Worm (Caenorhabditis elegans) whole organism, midembryonic: Measurements from ENCODE around the gene C08E8.9.

Source experiments
- T22C8.4 ChIP-seq: fragments of 200-800 bp; sonication (Bioruptor generic); IDR thresholded peaks from 2 replicates; pipeline ENCODE4 v1.3.6; 2022; ENCODE audit warnings: missing genetic modification characterization, missing compliant biosample characterization
- cog-1 ChIP-seq: sonication (generic microtip); optimal IDR thresholded peaks from 2 replicates; lab custom pipeline; 2016; ENCODE audit warnings: missing genetic modification characterization, missing compliant biosample characterization
- flt-1 ChIP-seq: fragments of 200-800 bp; sonication (Bioruptor generic); IDR thresholded peaks from 2 replicates; pipeline ENCODE4 v1.3.6; 2022; ENCODE audit warnings: missing genetic modification characterization, missing compliant biosample characterization
- klf-2 ChIP-seq: fragments of 200-800 bp; sonication (Bioruptor generic); conservative IDR thresholded peaks from 2 replicates; pipeline ENCODE4 v1.3.6; 2022; ENCODE audit warnings: missing genetic modification reagents, missing genetic modification characterization, missing compliant biosample characterization
- med-1 ChIP-seq: sonication (generic microtip); optimal IDR thresholded peaks from 2 replicates; lab custom pipeline; 2017; ENCODE audit warnings: missing genetic modification characterization, mild to moderate bottlenecking, missing compliant biosample characterization, antibody characterized with exemption, missing genetic modification reagents; ENCODE audit not compliant: insufficient read depth
- tab-1 ChIP-seq: fragments of 200-800 bp; sonication (Bioruptor generic); IDR thresholded peaks from 2 replicates; pipeline ENCODE4 v1.3.6; 2022; ENCODE audit warnings: missing genetic modification characterization, missing compliant biosample characterization
- ztf-23 ChIP-seq: fragments of 200-800 bp; sonication (Bioruptor generic); IDR thresholded peaks from 2 replicates; pipeline ENCODE4 v1.3.6; 2022; ENCODE audit warnings: missing genetic modification reagents, missing genetic modification characterization, missing compliant biosample characterization
- ztf-29 ChIP-seq: fragments of 200-800 bp; sonication (Bioruptor generic); IDR thresholded peaks from 2 replicates; pipeline ENCODE4 v1.3.6; 2022; ENCODE audit warnings: missing genetic modification reagents, missing genetic modification characterization, missing compliant biosample characterization

ce11 chrV:18402743-18403142 lies 38.1 kb downstream of the C08E8.9 start:
- TF ChIP-seq T22C8.4 (GFP tag; lab: Robert Waterston, UW) (no peak), med-1 (no peak), flt-1 (no peak), klf-2 (GFP tag; lab: Robert Waterston, UW) (no peak), ztf-29 (no peak), tab-1 (GFP tag; lab: Robert Waterston, UW) (no peak), ztf-23 (GFP tag; lab: Robert Waterston, UW) (no peak), cog-1 (tag; lab: Kevin White, UChicago) (no peak)
